Fruit fly (Drosophila melanogaster) whole organism, embryonic: ENCODE results near the gene Helz.

Source experiments
- Antp ChIP-seq: fragments of 200-800 bp; sonication (Bioruptor generic); optimal IDR thresholded peaks from 3 replicates; lab custom pipeline; 2016; ENCODE audit warnings: missing biosample characterization, missing genetic modification characterization
- CG10462 ChIP-seq: fragments of 200-800 bp; sonication (Bioruptor generic); optimal IDR thresholded peaks from 2 replicates; lab custom pipeline; 2016; ENCODE audit warnings: missing biosample characterization, missing genetic modification characterization
- CG10654 ChIP-seq: fragments of 200-800 bp; sonication (Bioruptor generic); optimal IDR thresholded peaks from 2 replicates; lab custom pipeline; 2016; ENCODE audit warnings: missing biosample characterization, missing genetic modification characterization
- CG11695 ChIP-seq: fragments of 200-800 bp; sonication (Bioruptor generic); IDR thresholded peaks from 3 replicates; pipeline ENCODE4 v1.3.6; 2022; ENCODE audit warnings: missing biosample characterization, missing genetic modification characterization
- CG11723 ChIP-seq: fragments of 200-800 bp; sonication (Bioruptor generic); optimal IDR thresholded peaks from 2 replicates; lab custom pipeline; 2017; ENCODE audit warnings: missing biosample characterization, mild to moderate bottlenecking, missing genetic modification characterization
- CG12155 ChIP-seq: fragments of 200-800 bp; sonication (Bioruptor generic); optimal IDR thresholded peaks from 3 replicates; lab custom pipeline; 2016; ENCODE audit warnings: missing biosample characterization, missing genetic modification characterization
- CG12942 ChIP-seq: fragments of 200-800 bp; sonication (Bioruptor generic); optimal IDR thresholded peaks from 3 replicates; lab custom pipeline; 2016; ENCODE audit warnings: missing biosample characterization, missing genetic modification characterization
- CG13424 ChIP-seq: fragments of 200-800 bp; sonication (Bioruptor generic); optimal IDR thresholded peaks from 2 replicates; lab custom pipeline; 2019; ENCODE audit warnings: missing biosample characterization, mild to moderate bottlenecking, missing genetic modification characterization, moderate library complexity
- CG15011 ChIP-seq: fragments of 200-800 bp; sonication (Bioruptor generic); optimal IDR thresholded peaks from 3 replicates; lab custom pipeline; 2018; ENCODE audit warnings: missing biosample characterization, mild to moderate bottlenecking, missing genetic modification characterization
- CG15514 ChIP-seq: fragments of 200-800 bp; sonication (Bioruptor generic); optimal IDR thresholded peaks from 3 replicates; lab custom pipeline; 2017; ENCODE audit warnings: missing biosample characterization, missing genetic modification characterization, mild to moderate bottlenecking, moderate library complexity, missing genetic modification reagents
- CG16779 ChIP-seq: fragments of 200-800 bp; sonication (Bioruptor generic); IDR thresholded peaks from 2 replicates; pipeline ENCODE4 v1.3.6; 2022; ENCODE audit warnings: missing biosample characterization, missing genetic modification characterization
- CG17912 ChIP-seq: fragments of 200-800 bp; sonication (Bioruptor generic); optimal IDR thresholded peaks from 2 replicates; lab custom pipeline; 2018; ENCODE audit warnings: missing biosample characterization, mild to moderate bottlenecking, missing genetic modification characterization
- CG2120 ChIP-seq: fragments of 200-800 bp; sonication (Bioruptor generic); optimal IDR thresholded peaks from 3 replicates; lab custom pipeline; 2016; ENCODE audit warnings: missing biosample characterization, missing genetic modification characterization
- CG2678 ChIP-seq: fragments of 200-800 bp; sonication (Bioruptor generic); optimal IDR thresholded peaks from 3 replicates; lab custom pipeline; 2019; ENCODE audit warnings: missing biosample characterization, mild to moderate bottlenecking, missing genetic modification characterization, moderate library complexity
- CG3065 ChIP-seq: fragments of 200-800 bp; sonication (Bioruptor generic); optimal IDR thresholded peaks from 2 replicates; lab custom pipeline; 2016; ENCODE audit warnings: missing biosample characterization, missing genetic modification characterization
- CG33213 ChIP-seq: fragments of 200-800 bp; sonication (Bioruptor generic); optimal IDR thresholded peaks from 3 replicates; lab custom pipeline; 2016; ENCODE audit warnings: missing biosample characterization, missing genetic modification characterization
- CG3407 ChIP-seq: fragments of 200-800 bp; sonication (Bioruptor generic); optimal IDR thresholded peaks from 2 replicates; lab custom pipeline; 2018; ENCODE audit warnings: missing biosample characterization, mild to moderate bottlenecking, missing genetic modification characterization
- CG4854 ChIP-seq: fragments of 200-800 bp; sonication (Bioruptor generic); optimal IDR thresholded peaks from 2 replicates; lab custom pipeline; 2016; ENCODE audit warnings: missing biosample characterization, missing genetic modification characterization, inconsistent platforms
- CG7987 ChIP-seq: fragments of 200-800 bp; sonication (Bioruptor generic); optimal IDR thresholded peaks from 2 replicates; lab custom pipeline; 2018; ENCODE audit warnings: missing biosample characterization, mild to moderate bottlenecking, missing genetic modification characterization, moderate library complexity
- CG8281 ChIP-seq: fragments of 200-800 bp; sonication (Bioruptor generic); optimal IDR thresholded peaks from 2 replicates; lab custom pipeline; 2018; ENCODE audit warnings: missing biosample characterization, mild to moderate bottlenecking, missing genetic modification characterization, moderate library complexity
- CG8290 ChIP-seq, 3 experiments: fragments of 200-800 bp; sonication (Bioruptor generic); optimal IDR thresholded peaks; 2 replicates each; lab custom pipeline; 2016 to 2019; ENCODE audit warnings: missing biosample characterization in 3 of 3, missing genetic modification characterization in 3 of 3, mild to moderate bottlenecking in 2 of 3, moderate library complexity in 1 of 3
- CG8359 ChIP-seq: fragments of 200-800 bp; sonication (Bioruptor generic); optimal IDR thresholded peaks from 2 replicates; lab custom pipeline; 2017; ENCODE audit warnings: missing biosample characterization, mild to moderate bottlenecking, missing genetic modification characterization, borderline replicate concordance
- CG8924 ChIP-seq: fragments of 200-800 bp; optimal IDR thresholded peaks from 3 replicates; lab custom pipeline; 2019; ENCODE audit warnings: missing biosample characterization, mild to moderate bottlenecking, missing genetic modification characterization, moderate library complexity
- D ChIP-seq, 2 experiments: fragments of 200-800 bp in 1 of 2; fragments of >200 bp in 1 of 2; sonication (Bioruptor generic) in 1 of 2; optimal IDR thresholded peaks; 2 replicates in 1 of 2; 3 replicates in 1 of 2; lab custom pipeline; 2017; ENCODE audit warnings: mild to moderate bottlenecking in 1 of 2, missing biosample characterization in 1 of 2, missing genetic modification characterization in 1 of 2, missing genetic modification reagents in 1 of 2
- Doc3 ChIP-seq: fragments of 200-800 bp; sonication (Bioruptor generic); IDR thresholded peaks from 3 replicates; pipeline ENCODE4 v1.3.6; 2022; ENCODE audit warnings: missing biosample characterization, missing genetic modification characterization; ENCODE audit not compliant: partially characterized antibody
- Eip74EF ChIP-seq, 2 experiments: fragments of 200-800 bp in 1 of 2; fragments of >200 bp in 1 of 2; sonication (Bioruptor generic) in 1 of 2; optimal IDR thresholded peaks; 2 replicates each; lab custom pipeline; 2017 to 2019; ENCODE audit warnings: missing biosample characterization in 2 of 2, missing genetic modification characterization in 2 of 2, mild to moderate bottlenecking in 1 of 2, moderate library complexity in 1 of 2
- Fer1 ChIP-seq: fragments of 200-800 bp; sonication (Bioruptor generic); optimal IDR thresholded peaks from 2 replicates; lab custom pipeline; 2017; ENCODE audit warnings: missing biosample characterization, mild to moderate bottlenecking, missing genetic modification characterization
- MESR4 ChIP-seq: fragments of 200-800 bp; sonication (Bioruptor generic); optimal IDR thresholded peaks from 2 replicates; lab custom pipeline; 2018; ENCODE audit warnings: missing biosample characterization, mild to moderate bottlenecking, missing genetic modification characterization, moderate library complexity
- MTF-1 ChIP-seq: fragments of 200-800 bp; sonication (Bioruptor generic); optimal IDR thresholded peaks from 2 replicates; lab custom pipeline; 2018; ENCODE audit warnings: missing biosample characterization, mild to moderate bottlenecking, missing genetic modification characterization, borderline replicate concordance
- Meics ChIP-seq: fragments of 200-800 bp; sonication (Bioruptor generic); optimal IDR thresholded peaks from 2 replicates; lab custom pipeline; 2017; ENCODE audit warnings: missing biosample characterization, mild to moderate bottlenecking, missing genetic modification characterization
- Mes4 ChIP-seq: fragments of 200-800 bp; sonication (Bioruptor generic); optimal IDR thresholded peaks from 2 replicates; lab custom pipeline; 2016; ENCODE audit warnings: missing biosample characterization, missing genetic modification characterization
- NfI ChIP-seq: fragments of 200-800 bp; sonication (Bioruptor generic); optimal IDR thresholded peaks from 3 replicates; lab custom pipeline; 2018; ENCODE audit warnings: missing biosample characterization, mild to moderate bottlenecking, missing genetic modification characterization, moderate library complexity
- Xrp1 ChIP-seq: fragments of 200-800 bp; sonication (Bioruptor generic); IDR thresholded peaks from 2 replicates; pipeline ENCODE4 v1.3.6; 2022; ENCODE audit warnings: missing biosample characterization, missing genetic modification characterization
- ap ChIP-seq: fragments of 200-800 bp; sonication (Bioruptor generic); IDR thresholded peaks from 2 replicates; pipeline ENCODE4 v1.3.6; 2022; ENCODE audit warnings: missing biosample characterization, missing genetic modification characterization
- bab2 ChIP-seq: fragments of 200-800 bp; sonication (Bioruptor generic); optimal IDR thresholded peaks from 2 replicates; lab custom pipeline; 2016; ENCODE audit warnings: missing biosample characterization, missing genetic modification characterization
- bbx ChIP-seq: fragments of 200-800 bp; sonication (Bioruptor generic); IDR thresholded peaks from 2 replicates; pipeline ENCODE4 v1.3.6; 2022; ENCODE audit warnings: missing biosample characterization, missing genetic modification characterization; ENCODE audit not compliant: partially characterized antibody
- caup ChIP-seq: fragments of 200-800 bp; sonication (Bioruptor generic); optimal IDR thresholded peaks from 3 replicates; lab custom pipeline; 2017; ENCODE audit warnings: missing biosample characterization, mild to moderate bottlenecking, missing genetic modification characterization, moderate library complexity; ENCODE audit not compliant: severe bottlenecking
- croc ChIP-seq: fragments of 200-800 bp; sonication (Bioruptor generic); conservative IDR thresholded peaks from 3 replicates; pipeline ENCODE4 v1.3.6; 2022; ENCODE audit warnings: missing biosample characterization, missing genetic modification characterization
- dimm ChIP-seq: fragments of 200-800 bp; sonication (Bioruptor generic); IDR thresholded peaks from 2 replicates; pipeline ENCODE4 v1.3.6; 2022; ENCODE audit warnings: missing biosample characterization, missing genetic modification characterization
- dysf ChIP-seq: fragments of 200-800 bp; sonication (Bioruptor generic); IDR thresholded peaks from 3 replicates; pipeline ENCODE4 v1.3.6; 2022; ENCODE audit warnings: missing biosample characterization, missing genetic modification characterization
- gem ChIP-seq: fragments of 200-800 bp; sonication (Bioruptor generic); optimal IDR thresholded peaks from 2 replicates; lab custom pipeline; 2019; ENCODE audit warnings: missing biosample characterization, mild to moderate bottlenecking, missing genetic modification characterization, moderate library complexity
- nerfin-1 ChIP-seq: fragments of 200-800 bp; sonication (Bioruptor generic); optimal IDR thresholded peaks from 3 replicates; lab custom pipeline; 2019; ENCODE audit warnings: missing biosample characterization, mild to moderate bottlenecking, missing genetic modification characterization, moderate library complexity
- sima ChIP-seq: fragments of 200-800 bp; sonication (Bioruptor generic); optimal IDR thresholded peaks from 2 replicates; lab custom pipeline; 2016; ENCODE audit warnings: missing biosample characterization, missing genetic modification characterization
- stc ChIP-seq: fragments of 200-800 bp; sonication (Bioruptor generic); IDR thresholded peaks from 2 replicates; pipeline ENCODE4 v1.3.6; 2022; ENCODE audit warnings: missing biosample characterization, missing genetic modification characterization
- tio ChIP-seq: fragments of 200-800 bp; sonication (Bioruptor generic); optimal IDR thresholded peaks from 2 replicates; lab custom pipeline; 2017; ENCODE audit warnings: missing biosample characterization, missing genetic modification characterization, inconsistent platforms
- ttk ChIP-seq: fragments of 200-800 bp; sonication (Bioruptor generic); IDR thresholded peaks from 2 replicates; pipeline ENCODE4 v2.1.2; 2022; ENCODE audit warnings: missing biosample characterization, missing genetic modification characterization
- zf30C ChIP-seq: fragments of 200-800 bp; sonication (Bioruptor generic); optimal IDR thresholded peaks from 3 replicates; lab custom pipeline; 2018; ENCODE audit warnings: missing biosample characterization, mild to moderate bottlenecking, missing genetic modification characterization
- zfh1 ChIP-seq: fragments of 200-800 bp; sonication (Bioruptor generic); IDR thresholded peaks from 3 replicates; pipeline ENCODE4 v1.3.6; 2022; ENCODE audit warnings: missing biosample characterization, missing genetic modification characterization

Gene Helz

dm6 chr3L:14780187-14780586 is 9.5 kb upstream of the Helz start (continued):
- peak; percentile 6 for TF ChIP-seq sima (GFP tag; lab: Kevin White, UChicago)
- TF ChIP-seq tio, result no peak
- TF ChIP-seq dimm (GFP tag; lab: Robert Waterston, UW), result no peak
- TF ChIP-seq CG15514 (GFP tag; lab: Kevin White, UChicago), result peak; percentile 36
- TF ChIP-seq croc (GFP tag; lab: Robert Waterston, UW), result no peak
- no peak for TF ChIP-seq CG16779 (GFP tag; lab: Robert Waterston, UW)
- TF ChIP-seq CG7987, result peak; percentile 75
- TF ChIP-seq CG3065 (GFP tag; lab: Kevin White, UChicago), result peak; percentile 29
- no peak for TF ChIP-seq CG10462 (GFP tag; lab: Kevin White, UChicago)
- TF ChIP-seq Eip74EF (GFP tag; optimal IDR thresholded peaks at IDR 0.05; lab: Kevin White, UChicago), result no peak
- TF ChIP-seq CG11695 (GFP tag; lab: Robert Waterston, UW), result 0 out of 3 replicates have a peak, but pooled peaks have one; percentile 5
- peak; percentile 18 for TF ChIP-seq CG12942 (GFP tag; lab: Kevin White, UChicago)
- TF ChIP-seq NfI (GFP tag; lab: Kevin White, UChicago), result no peak
- no peak for TF ChIP-seq CG12155 (GFP tag; lab: Kevin White, UChicago)
- no peak for TF ChIP-seq ttk (GFP tag; lab: Robert Waterston, UW)
- TF ChIP-seq zf30C, result no peak
- TF ChIP-seq Xrp1 (GFP tag; lab: Robert Waterston, UW), result peak; percentile 74
- no peak for TF ChIP-seq Antp (GFP tag; lab: Kevin White, UChicago)
- peak; percentile 55 for TF ChIP-seq Fer1 (GFP tag; lab: Kevin White, UChicago)
- TF ChIP-seq CG13424, result peak; percentile 13
- TF ChIP-seq MTF-1 (GFP tag; lab: Kevin White, UChicago), result peak; percentile 79
- TF ChIP-seq Meics (GFP tag; lab: Kevin White, UChicago), result peak; percentile 31
- peak; percentile 51 for TF ChIP-seq CG2678 (tag; lab: Kevin White, UChicago)
- no peak for TF ChIP-seq D (optimal IDR thresholded peaks at IDR 0.05; lab: Kevin White, UChicago)
- peak; percentile 22 for TF ChIP-seq D (GFP tag; optimal IDR thresholded peaks at IDR 0.05; lab: Kevin White, UChicago)
- TF ChIP-seq dysf (GFP tag; lab: Robert Waterston, UW), result peak; percentile 28; the same call in 1 of the 3 replicates
- TF ChIP-seq CG8290 (GFP tag; optimal IDR thresholded peaks at IDR 0.05; lab: Kevin White, UChicago), result peak; percentile 21
- peak; percentile 8 to 63 for TF ChIP-seq CG8290 (tag; optimal IDR thresholded peaks at IDR 0.05; lab: Kevin White, UChicago)
- TF ChIP-seq ap (GFP tag; lab: Robert Waterston, UW), result 0 out of 2 replicates have a peak, but pooled peaks have one; percentile 10
- peak; percentile 15; the same call in 1 of the 2 replicates for TF ChIP-seq stc (GFP tag; lab: Robert Waterston, UW)
- TF ChIP-seq CG8281 (tag; lab: Kevin White, UChicago), result no peak
- TF ChIP-seq bab2 (GFP tag; lab: Kevin White, UChicago), result peak; percentile 31
- peak; percentile 29 for TF ChIP-seq CG4854
- no peak for TF ChIP-seq bbx (GFP tag; lab: Robert Waterston, UW)
- peak; percentile 59; the same call in 2 of the 3 replicates for TF ChIP-seq zfh1
- TF ChIP-seq CG3407 (GFP tag; lab: Kevin White, UChicago), result peak; percentile 76
- TF ChIP-seq MESR4 (GFP tag; lab: Kevin White, UChicago), result no peak
- TF ChIP-seq CG33213, result peak; percentile 10
- TF ChIP-seq nerfin-1 (tag; lab: Kevin White, UChicago), result peak; percentile 24
- TF ChIP-seq CG17912 (GFP tag; lab: Kevin White, UChicago), result peak; percentile 51
- TF ChIP-seq CG8924 (tag; lab: Kevin White, UChicago), result peak; percentile 4
- no peak for TF ChIP-seq CG2120
- peak; percentile 54 for TF ChIP-seq CG15011 (GFP tag; lab: Kevin White, UChicago)
- TF ChIP-seq Mes4 (GFP tag; lab: Kevin White, UChicago), result peak; percentile 21
- TF ChIP-seq CG8359, result peak; percentile 54
- TF ChIP-seq gem (tag; lab: Kevin White, UChicago), result peak; percentile 18
- peak; percentile 14 for TF ChIP-seq CG11723
- peak; percentile 28 for TF ChIP-seq CG10654 (GFP tag; lab: Kevin White, UChicago)
- peak; percentile 60 for TF ChIP-seq caup (GFP tag; lab: Kevin White, UChicago)
- no peak for TF ChIP-seq Doc3 (GFP tag; lab: Robert Waterston, UW)
